Fruit fly (Drosophila melanogaster) whole organism, embryonic: ENCODE measurements around the gene Ets97D.

Source experiments
- CG10274 ChIP-seq: fragments of 200-800 bp; sonication (Bioruptor generic); optimal IDR thresholded peaks from 3 replicates; lab custom pipeline; 2017; ENCODE audit warnings: missing biosample characterization, mild to moderate bottlenecking, missing genetic modification characterization
- CG11695 ChIP-seq: fragments of 200-800 bp; sonication (Bioruptor generic); IDR thresholded peaks from 3 replicates; pipeline ENCODE4 v1.3.6; 2022; ENCODE audit warnings: missing biosample characterization, missing genetic modification characterization
- CG12391 ChIP-seq: fragments of 200-800 bp; sonication (Bioruptor generic); optimal IDR thresholded peaks from 3 replicates; lab custom pipeline; 2018; ENCODE audit warnings: missing biosample characterization, mild to moderate bottlenecking, missing genetic modification characterization, moderate library complexity
- CG12769 ChIP-seq: fragments of 200-800 bp; sonication (Bioruptor generic); optimal IDR thresholded peaks from 2 replicates; lab custom pipeline; 2019; ENCODE audit warnings: missing biosample characterization, mild to moderate bottlenecking, missing genetic modification characterization, moderate library complexity
- CG13296 ChIP-seq: fragments of 200-800 bp; sonication (Bioruptor generic); optimal IDR thresholded peaks from 3 replicates; lab custom pipeline; 2018; ENCODE audit warnings: missing biosample characterization, mild to moderate bottlenecking, missing genetic modification characterization
- CG14014 ChIP-seq: fragments of 200-800 bp; sonication (Bioruptor generic); IDR thresholded peaks from 2 replicates; pipeline ENCODE4 v1.3.6; 2022; ENCODE audit warnings: missing biosample characterization, missing genetic modification characterization
- CG17359 ChIP-seq: fragments of 200-800 bp; sonication (Bioruptor generic); optimal IDR thresholded peaks from 3 replicates; lab custom pipeline; 2018; ENCODE audit warnings: missing biosample characterization, mild to moderate bottlenecking, missing genetic modification characterization, moderate library complexity
- CG2116 ChIP-seq: fragments of 200-800 bp; sonication (Bioruptor generic); optimal IDR thresholded peaks from 3 replicates; lab custom pipeline; 2018; ENCODE audit warnings: missing biosample characterization, mild to moderate bottlenecking, missing genetic modification characterization
- CG2129 ChIP-seq: fragments of 200-800 bp; sonication (Bioruptor generic); IDR thresholded peaks from 2 replicates; pipeline ENCODE4 v1.3.6; 2022; ENCODE audit warnings: missing biosample characterization, missing genetic modification characterization; ENCODE audit not compliant: partially characterized antibody
- CG2889 ChIP-seq: fragments of 200-800 bp; sonication (Bioruptor generic); IDR thresholded peaks from 3 replicates; pipeline ENCODE4 v1.3.6; 2022; ENCODE audit warnings: missing biosample characterization, missing genetic modification characterization
- CG32767 ChIP-seq: fragments of 200-800 bp; sonication (Bioruptor generic); IDR thresholded peaks from 2 replicates; pipeline ENCODE4 v1.3.6; 2022; ENCODE audit warnings: missing biosample characterization, missing genetic modification characterization
- CG3838 ChIP-seq: fragments of 200-800 bp; sonication (Bioruptor generic); optimal IDR thresholded peaks from 3 replicates; lab custom pipeline; 2016; ENCODE audit warnings: missing biosample characterization, missing genetic modification characterization
- CG3995 ChIP-seq: fragments of 200-800 bp; sonication (Bioruptor generic); optimal IDR thresholded peaks from 3 replicates; lab custom pipeline; 2016; ENCODE audit warnings: missing biosample characterization, missing genetic modification characterization
- CG4328 ChIP-seq: fragments of 200-800 bp; sonication (Bioruptor generic); optimal IDR thresholded peaks from 3 replicates; lab custom pipeline; 2017; ENCODE audit warnings: missing biosample characterization, missing genetic modification reagents, missing genetic modification characterization
- CG6254 ChIP-seq: fragments of 200-800 bp; sonication (Bioruptor generic); optimal IDR thresholded peaks from 3 replicates; lab custom pipeline; 2017; ENCODE audit warnings: mild to moderate bottlenecking, missing biosample characterization, missing genetic modification reagents, missing genetic modification characterization
- CG6791 ChIP-seq: fragments of 200-800 bp; sonication (Bioruptor generic); IDR thresholded peaks from 3 replicates; pipeline ENCODE4 v1.3.6; 2022; ENCODE audit warnings: missing biosample characterization, missing genetic modification characterization; ENCODE audit not compliant: partially characterized antibody
- CG8089 ChIP-seq: fragments of 200-800 bp; sonication (Bioruptor generic); optimal IDR thresholded peaks from 3 replicates; lab custom pipeline; 2016; ENCODE audit warnings: missing biosample characterization, missing genetic modification characterization
- Camta ChIP-seq: fragments of 200-800 bp; sonication (Bioruptor generic); optimal IDR thresholded peaks from 2 replicates; lab custom pipeline; 2016; ENCODE audit warnings: missing biosample characterization, missing genetic modification characterization
- Eip74EF ChIP-seq, 2 experiments: fragments of 200-800 bp in 1 of 2; fragments of >200 bp in 1 of 2; sonication (Bioruptor generic) in 1 of 2; optimal IDR thresholded peaks; 2 replicates each; lab custom pipeline; 2017 to 2019; ENCODE audit warnings: missing biosample characterization in 2 of 2, missing genetic modification characterization in 2 of 2, mild to moderate bottlenecking in 1 of 2, moderate library complexity in 1 of 2
- Ets65A ChIP-seq: fragments of 200-800 bp; sonication (Bioruptor generic); peaks from one replicate; lab custom pipeline; 2016; ENCODE audit warnings: missing biosample characterization, missing genetic modification characterization
- HLH54F ChIP-seq: fragments of 200-800 bp; sonication (Bioruptor generic); optimal IDR thresholded peaks from 3 replicates; lab custom pipeline; 2016; ENCODE audit warnings: missing biosample characterization, missing genetic modification characterization
- Hmr ChIP-seq: fragments of 200-800 bp; sonication (Bioruptor generic); optimal IDR thresholded peaks from 3 replicates; lab custom pipeline; 2017; ENCODE audit warnings: mild to moderate bottlenecking, missing biosample characterization, missing genetic modification reagents, missing genetic modification characterization
- Lhr ChIP-seq: fragments of 200-800 bp; sonication (Bioruptor generic); optimal IDR thresholded peaks from 3 replicates; lab custom pipeline; 2017; ENCODE audit warnings: mild to moderate bottlenecking, missing biosample characterization, missing genetic modification reagents, missing genetic modification characterization
- Mad ChIP-seq: fragments of 200-800 bp; sonication (Bioruptor generic); optimal IDR thresholded peaks from 2 replicates; lab custom pipeline; 2016; ENCODE audit warnings: missing biosample characterization, missing genetic modification characterization
- Nf-YB ChIP-seq: fragments of 200-800 bp; sonication (Bioruptor generic); optimal IDR thresholded peaks from 3 replicates; lab custom pipeline; 2019; ENCODE audit warnings: missing biosample characterization, mild to moderate bottlenecking, missing genetic modification characterization, moderate library complexity
- Sry-δ ChIP-seq: fragments of 200-800 bp; sonication (Bioruptor generic); optimal IDR thresholded peaks from 2 replicates; lab custom pipeline; 2016; ENCODE audit warnings: missing biosample characterization, missing genetic modification characterization
- Trl ChIP-seq, 3 experiments: fragments of >200 bp in 2 of 3; fragments of 200-800 bp in 1 of 3; sonication (Bioruptor generic) in 1 of 3; optimal IDR thresholded peaks; 2 replicates in 1 of 3; 3 replicates in 2 of 3; lab custom pipeline; 2016 to 2017; ENCODE audit warnings: missing biosample characterization in 1 of 3, missing genetic modification characterization in 1 of 3
- ara ChIP-seq: fragments of 200-800 bp; sonication (Bioruptor generic); IDR thresholded peaks from 2 replicates; pipeline ENCODE4 v1.3.6; 2022; ENCODE audit warnings: missing biosample characterization, missing genetic modification characterization
- bigmax ChIP-seq: fragments of 200-800 bp; sonication (Bioruptor generic); optimal IDR thresholded peaks from 2 replicates; lab custom pipeline; 2018; ENCODE audit warnings: missing biosample characterization, mild to moderate bottlenecking, missing genetic modification characterization
- bowl ChIP-seq: fragments of 200-800 bp; sonication (Bioruptor generic); IDR thresholded peaks from 2 replicates; pipeline ENCODE4 v1.3.6; 2022; ENCODE audit warnings: missing biosample characterization, missing genetic modification characterization
- bsh ChIP-seq, 2 experiments: fragments of 200-800 bp; sonication (Bioruptor generic); optimal IDR thresholded peaks; 2 replicates each; lab custom pipeline; 2017 to 2018; ENCODE audit warnings: mild to moderate bottlenecking in 2 of 2, missing biosample characterization in 2 of 2, missing genetic modification characterization in 2 of 2, moderate library complexity in 1 of 2
- disco-r ChIP-seq: fragments of 200-800 bp; sonication (Bioruptor generic); optimal IDR thresholded peaks from 2 replicates; lab custom pipeline; 2016; ENCODE audit warnings: missing biosample characterization, missing genetic modification characterization
- fd64A ChIP-seq: fragments of 200-800 bp; sonication (Bioruptor generic); optimal IDR thresholded peaks from 3 replicates; lab custom pipeline; 2018; ENCODE audit warnings: missing biosample characterization, mild to moderate bottlenecking, missing genetic modification characterization
- ftz-f1 ChIP-seq: fragments of 200-800 bp; sonication (Bioruptor generic); optimal IDR thresholded peaks from 2 replicates; lab custom pipeline; 2016; ENCODE audit warnings: missing biosample characterization, missing genetic modification characterization
- grau ChIP-seq: fragments of 200-800 bp; optimal IDR thresholded peaks from 3 replicates; lab custom pipeline; 2019; ENCODE audit warnings: missing biosample characterization, mild to moderate bottlenecking, missing genetic modification characterization, moderate library complexity
- gt ChIP-seq: fragments of 200-800 bp; sonication (Bioruptor generic); IDR thresholded peaks from 2 replicates; pipeline ENCODE4 v1.3.6; 2022; ENCODE audit warnings: missing biosample characterization, missing genetic modification characterization
- jing ChIP-seq: fragments of 200-800 bp; sonication (Bioruptor generic); optimal IDR thresholded peaks from 2 replicates; lab custom pipeline; 2018; ENCODE audit warnings: missing biosample characterization, mild to moderate bottlenecking, missing genetic modification characterization
- lilli ChIP-seq: fragments of 200-800 bp; sonication (Bioruptor generic); optimal IDR thresholded peaks from 3 replicates; lab custom pipeline; 2016; ENCODE audit warnings: missing biosample characterization, missing genetic modification characterization
- mld ChIP-seq: fragments of 200-800 bp; sonication (Bioruptor generic); IDR thresholded peaks from 3 replicates; pipeline ENCODE4 v1.3.6; 2022; ENCODE audit warnings: missing biosample characterization, missing genetic modification characterization; ENCODE audit not compliant: partially characterized antibody
- pros ChIP-seq: fragments of 200-800 bp; sonication (Bioruptor generic); optimal IDR thresholded peaks from 3 replicates; lab custom pipeline; 2019; ENCODE audit warnings: missing biosample characterization, mild to moderate bottlenecking, missing genetic modification characterization, moderate library complexity
- ranshi ChIP-seq: fragments of 200-800 bp; sonication (Bioruptor generic); IDR thresholded peaks from 2 replicates; pipeline ENCODE4 v1.3.6; 2022; ENCODE audit warnings: missing biosample characterization, missing genetic modification characterization
- row ChIP-seq: fragments of 200-800 bp; sonication (Bioruptor generic); IDR thresholded peaks from 3 replicates; pipeline ENCODE4 v1.3.6; 2022; ENCODE audit warnings: missing biosample characterization, missing genetic modification characterization
- sens ChIP-seq: fragments of 200-800 bp; sonication (Bioruptor generic); peaks from one replicate; lab custom pipeline; 2016; ENCODE audit warnings: missing biosample characterization, missing genetic modification characterization
- sim ChIP-seq: fragments of 200-800 bp; sonication (Bioruptor generic); IDR thresholded peaks from 2 replicates; pipeline ENCODE4 v1.3.6; 2022; ENCODE audit warnings: missing biosample characterization, missing genetic modification characterization
- slou ChIP-seq: fragments of 200-800 bp; sonication (Bioruptor generic); optimal IDR thresholded peaks from 3 replicates; lab custom pipeline; 2016; ENCODE audit warnings: missing biosample characterization, missing genetic modification characterization
- trh ChIP-seq: fragments of 200-800 bp; sonication (Bioruptor generic); optimal IDR thresholded peaks from 2 replicates; lab custom pipeline; 2016; ENCODE audit warnings: missing biosample characterization, missing genetic modification characterization
- vvl ChIP-seq: fragments of 200-800 bp; sonication (Bioruptor generic); IDR thresholded peaks from 2 replicates; pipeline ENCODE4 v1.3.6; 2022; ENCODE audit warnings: missing biosample characterization, missing genetic modification characterization
- yki ChIP-seq: fragments of >200 bp; optimal IDR thresholded peaks from 3 replicates; lab custom pipeline; 2018
- zen ChIP-seq: fragments of 200-800 bp; sonication (Bioruptor generic); optimal IDR thresholded peaks from 3 replicates; lab custom pipeline; 2018; ENCODE audit warnings: missing biosample characterization, mild to moderate bottlenecking, missing genetic modification characterization, moderate library complexity

Gene Ets97D

dm6 chr3R:26954020-26954672 lies 41.5 kb upstream of the Ets97D start (continued):
- TF ChIP-seq trh (GFP tag; lab: Kevin White, UChicago) (peak; percentile 46), Lhr (GFP tag; lab: Kevin White, UChicago) (peak; percentile 20), Hmr (GFP tag; lab: Kevin White, UChicago) (peak; percentile 74), slou (no peak), sens (GFP tag; lab: Kevin White, UChicago) (peak; percentile 84), sim (GFP tag; lab: Robert Waterston, UW) (no peak; the same call in 1 of the 2 replicates), CG11695 (GFP tag; lab: Robert Waterston, UW) (peak; percentile 80), Camta (GFP tag; lab: Kevin White, UChicago) (peak; percentile 16), CG12769 (no peak), CG13296 (GFP tag; lab: Kevin White, UChicago) (peak; percentile 46), pros (GFP tag; lab: Kevin White, UChicago) (no peak), Trl (optimal IDR thresholded peaks at IDR 0.05; lab: Kevin White, UChicago) (peak in 1 of 2 experiments; percentile 17), Trl (GFP tag; optimal IDR thresholded peaks at IDR 0.05; lab: Kevin White, UChicago) (no peak), Mad (no peak), ranshi (GFP tag; lab: Robert Waterston, UW) (peak; percentile 76), fd64A (no peak), CG4328 (GFP tag; lab: Kevin White, UChicago) (no peak), CG14014 (GFP tag; lab: Robert Waterston, UW) (peak; percentile 50), CG12391 (peak; percentile 85), CG6254 (GFP tag; lab: Kevin White, UChicago) (peak; percentile 32), ara (peak; percentile 79), CG8089 (no peak), disco-r (GFP tag; lab: Kevin White, UChicago) (no peak), Nf-YB (GFP tag; lab: Kevin White, UChicago) (peak; percentile 51), row (peak; percentile 89), CG6791 (no peak), bowl (0 out of 2 replicates have a peak, but pooled peaks have one; percentile 49), bigmax (no peak), CG3995 (no peak), HLH54F (GFP tag; lab: Kevin White, UChicago) (no peak), CG2116 (GFP tag; lab: Kevin White, UChicago) (no peak), gt (GFP tag; lab: Robert Waterston, UW) (peak; percentile 52; the same call in 1 of the 2 replicates), vvl (peak; percentile 94), CG32767 (GFP tag; lab: Robert Waterston, UW) (peak; percentile 53; the same call in 1 of the 2 replicates), Eip74EF (GFP tag; optimal IDR thresholded peaks at IDR 0.05; lab: Kevin White, UChicago) (peak in 1 of 2 experiments; percentile 61), Ets65A (peak; percentile 82), zen (peak; percentile 21), grau (peak; percentile 68), CG3838 (GFP tag; lab: Kevin White, UChicago) (no peak), jing (no peak), CG10274 (GFP tag; lab: Kevin White, UChicago) (peak; percentile 26), yki (lab: Kevin White, UChicago) (no peak), lilli (GFP tag; lab: Kevin White, UChicago) (no peak), Sry-δ (no peak), bsh (GFP tag; optimal IDR thresholded peaks at IDR 0.05; lab: Kevin White, UChicago) (peak; percentile 88 to 92), mld (GFP tag; lab: Robert Waterston, UW) (no peak), CG2889 (GFP tag; lab: Robert Waterston, UW) (no peak), ftz-f1 (GFP tag; lab: Kevin White, UChicago) (peak; percentile 31), CG17359 (tag; lab: Kevin White, UChicago) (peak; percentile 90), CG2129 (no peak)
